Fruit fly (Drosophila melanogaster): Measurements from ENCODE around the gene Tsp96F.

Gene Tsp96F

DNA sequence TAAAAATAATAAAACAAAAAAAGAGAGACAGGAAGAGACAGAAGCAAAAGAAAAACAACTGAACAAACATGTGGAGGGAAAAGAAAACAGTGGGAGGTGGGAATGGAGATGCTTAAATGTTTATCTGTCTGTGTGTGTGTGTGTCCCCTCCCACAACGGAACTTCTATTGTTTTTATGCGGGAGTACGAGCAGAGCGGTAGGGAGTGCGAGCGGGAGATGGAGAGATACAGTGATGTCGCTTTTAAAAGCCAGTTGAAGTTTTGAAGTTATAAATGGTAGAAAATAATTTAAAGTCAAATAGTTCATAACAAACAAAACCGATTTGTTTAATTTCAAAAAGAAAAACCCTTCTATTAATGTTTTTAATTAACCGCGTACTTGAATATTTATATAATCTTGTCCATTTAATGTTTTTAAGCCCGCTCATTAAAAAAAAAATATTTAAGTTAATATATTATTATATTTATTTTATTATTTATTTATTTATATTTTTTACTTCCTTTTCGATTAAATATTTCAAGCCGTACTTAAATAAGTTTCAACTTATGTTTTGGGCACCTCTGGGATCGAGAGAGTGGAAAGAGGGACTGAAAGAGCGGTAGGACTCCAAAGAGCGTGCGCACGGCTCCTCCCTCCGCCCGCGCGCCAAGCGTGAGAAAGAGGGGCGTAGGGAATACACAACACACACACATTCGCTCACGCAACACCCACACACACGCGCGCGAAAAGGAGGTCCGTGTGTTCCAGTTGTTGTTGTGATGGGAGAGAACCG is 843 bp downstream of the Tsp96F start:
- TF ChIP-seq CG7045 (GFP tag; optimal IDR thresholded peaks at IDR 0.05), result no peak
- TF ChIP-seq cic (GFP tag; optimal IDR thresholded peaks at IDR 0.05), result no peak
- TF ChIP-seq cnc (optimal IDR thresholded peaks at IDR 0.05), result no peak
- TF ChIP-seq tj (GFP tag; optimal IDR thresholded peaks at IDR 0.05), result no peak
- TF ChIP-seq kay (GFP tag; ENCODE audit: borderline replicate concordance), result no peak
- no peak for TF ChIP-seq CG5204 (GFP tag; optimal IDR thresholded peaks at IDR 0.05)
- peak; percentile 62 for TF ChIP-seq pad (GFP tag; optimal IDR thresholded peaks at IDR 0.05)
- no peak for TF ChIP-seq Hr96 (GFP tag; optimal IDR thresholded peaks at IDR 0.05)
- TF ChIP-seq CG11617 (GFP tag; optimal IDR thresholded peaks at IDR 0.05), result peak; percentile 5
- no peak for TF ChIP-seq Crg-1 (GFP tag; optimal IDR thresholded peaks at IDR 0.05)
- TF ChIP-seq Mnt (GFP tag; optimal IDR thresholded peaks at IDR 0.05), result no peak
- no peak for TF ChIP-seq toe (GFP tag; optimal IDR thresholded peaks at IDR 0.05)
- peak; percentile 19 for TF ChIP-seq CG14711 (tag; optimal IDR thresholded peaks at IDR 0.05)
- peak; percentile 15 for TF ChIP-seq ovo (GFP tag; optimal IDR thresholded peaks at IDR 0.05)
- TF ChIP-seq CG1620 (GFP tag; optimal IDR thresholded peaks at IDR 0.05), result no peak
- no peak for TF ChIP-seq CG12768 (GFP tag; optimal IDR thresholded peaks at IDR 0.05)
- no peak for TF ChIP-seq CG33017 (tag; optimal IDR thresholded peaks at IDR 0.05)

DNA sequence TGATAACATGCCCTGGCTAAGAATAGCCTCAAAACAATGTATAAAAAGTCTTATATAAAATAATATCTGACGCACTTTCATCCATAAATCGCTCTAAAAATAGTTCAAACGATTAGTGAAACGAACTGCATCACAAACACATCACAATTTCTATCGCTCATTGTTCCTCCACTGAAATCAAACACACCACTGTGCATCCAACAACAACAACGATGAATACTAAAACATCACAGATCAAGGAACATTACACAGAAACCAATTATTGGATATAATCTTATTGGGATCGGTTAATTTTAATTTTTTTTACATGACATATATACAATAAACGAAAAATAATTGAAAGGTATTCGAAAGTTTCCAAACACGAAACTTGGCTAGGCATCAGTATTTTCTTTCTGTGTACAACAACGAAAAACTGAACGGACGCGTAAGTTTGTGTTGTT is 1.9 kb downstream of the Tsp96F start:
- TF ChIP-seq CG14711 (tag; optimal IDR thresholded peaks at IDR 0.05), result peak; percentile 37
- TF ChIP-seq Crg-1 (GFP tag; optimal IDR thresholded peaks at IDR 0.05), result no peak
- TF ChIP-seq kay (GFP tag; ENCODE audit: borderline replicate concordance), result peak; percentile 54
- TF ChIP-seq toe (GFP tag; optimal IDR thresholded peaks at IDR 0.05), result peak; percentile 10

DNA sequence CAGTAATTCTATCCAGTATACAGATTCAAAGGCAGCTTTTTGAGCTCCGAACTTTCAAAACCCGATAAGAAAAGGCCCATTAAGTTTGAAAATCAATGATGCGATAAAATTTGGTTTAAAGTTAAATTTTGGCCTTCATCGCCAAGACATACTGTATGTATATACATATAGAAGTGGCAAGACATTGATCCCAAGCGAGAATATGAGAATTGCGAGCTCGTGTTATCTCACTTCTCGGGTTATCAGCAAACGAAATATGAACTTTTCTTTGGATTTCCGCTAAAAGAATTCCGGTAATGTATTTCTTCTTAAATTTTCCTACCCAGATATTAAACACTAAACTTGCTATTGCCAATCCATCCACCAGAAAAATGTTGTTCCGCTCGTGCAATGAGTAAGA is 4.2 kb downstream of the Tsp96F start:
- TF ChIP-seq CG12768 (GFP tag; optimal IDR thresholded peaks at IDR 0.05) (no peak), kay (GFP tag; ENCODE audit: borderline replicate concordance) (peak; percentile 39), Crg-1 (GFP tag; optimal IDR thresholded peaks at IDR 0.05) (no peak), CG7101 (tag; optimal IDR thresholded peaks at IDR 0.05) (no peak), pad (GFP tag; optimal IDR thresholded peaks at IDR 0.05) (no peak), CG7045 (GFP tag; optimal IDR thresholded peaks at IDR 0.05) (no peak), Clk (GFP tag; optimal IDR thresholded peaks at IDR 0.05) (no peak), bab1 (GFP tag; optimal IDR thresholded peaks at IDR 0.05) (no peak)

DNA sequence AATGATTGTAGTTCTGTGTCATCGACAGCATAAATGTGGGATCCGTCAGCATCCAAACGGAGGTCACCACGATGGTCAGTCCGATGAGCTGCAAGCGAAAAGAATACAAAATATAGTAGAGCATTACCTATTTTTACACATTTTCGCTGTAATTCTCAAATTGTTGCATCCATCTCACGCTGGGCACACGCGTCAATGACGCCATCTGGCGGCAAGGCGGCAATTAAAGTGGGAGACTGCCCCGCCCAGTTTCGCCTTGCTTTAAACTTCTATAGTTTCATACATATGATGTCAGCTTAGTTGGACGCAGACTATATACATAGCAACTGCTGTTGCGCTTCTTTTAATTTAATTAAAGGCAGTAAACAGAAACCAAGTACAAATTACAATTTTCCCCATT is 4.6 kb downstream of the Tsp96F start:
- TF ChIP-seq cic (GFP tag; optimal IDR thresholded peaks at IDR 0.05), result no peak
- no peak for TF ChIP-seq pad (GFP tag; optimal IDR thresholded peaks at IDR 0.05)
- TF ChIP-seq ovo (GFP tag; optimal IDR thresholded peaks at IDR 0.05), result no peak
- no peak for TF ChIP-seq toe (GFP tag; optimal IDR thresholded peaks at IDR 0.05)
- no peak for TF ChIP-seq Hr96 (GFP tag; optimal IDR thresholded peaks at IDR 0.05)
- no peak for TF ChIP-seq Clk (GFP tag; optimal IDR thresholded peaks at IDR 0.05)

DNA sequence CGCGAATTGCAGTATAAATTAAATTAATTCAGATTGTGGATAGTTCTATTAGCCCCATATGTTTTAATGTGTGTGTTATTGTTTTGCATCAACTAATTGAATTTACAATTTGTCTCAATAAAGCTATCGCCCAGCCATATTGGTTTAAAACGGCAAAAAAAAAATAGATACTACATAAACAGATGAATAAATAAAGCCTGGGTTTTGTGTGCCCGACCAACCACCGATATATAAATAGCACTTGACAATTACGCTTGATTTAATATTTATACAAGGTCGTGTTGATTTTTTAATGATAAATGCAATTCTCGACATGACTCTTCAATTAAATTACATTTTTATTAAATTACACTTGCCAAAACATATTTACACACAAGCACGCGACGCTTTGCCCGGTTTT is 10.8 kb downstream of the Tsp96F start:
- no peak for TF ChIP-seq Mnt (GFP tag; optimal IDR thresholded peaks at IDR 0.05)

DNA sequence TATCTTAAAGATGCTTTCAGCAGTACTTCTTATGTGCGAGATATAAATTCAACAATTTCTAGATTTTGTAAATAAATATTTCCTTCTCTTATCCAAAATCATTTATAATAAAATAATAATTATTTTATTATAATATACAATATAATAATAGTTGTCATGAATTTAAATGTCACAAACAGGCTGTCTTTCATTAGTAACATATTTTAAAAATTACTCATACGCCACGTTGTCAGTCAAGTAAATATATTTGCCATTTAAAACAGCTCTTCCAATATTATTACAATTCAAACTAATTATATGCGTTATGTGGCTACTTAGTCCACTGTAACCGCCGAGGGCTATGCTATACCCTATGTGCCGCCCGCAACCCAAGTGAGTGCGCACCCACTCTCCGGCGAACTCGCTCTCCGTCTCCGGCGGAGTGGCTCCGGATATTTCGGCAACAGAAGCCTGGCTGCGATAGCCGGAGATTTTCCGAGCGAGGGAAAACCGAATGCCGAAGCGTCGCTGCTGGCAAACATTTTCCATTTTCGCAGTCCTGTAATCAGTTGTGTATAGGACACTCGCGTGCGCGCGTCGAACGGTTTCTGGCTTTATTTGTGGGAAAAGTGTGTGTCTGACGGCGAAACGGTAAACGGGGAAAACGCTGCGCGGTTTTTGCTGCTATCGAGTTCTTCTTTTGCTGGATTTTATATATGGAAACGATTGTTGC is 25.5 kb downstream of the Tsp96F start, which contains the start of gene CG5890:
Gene CG5890, plus strand, starts transcription at position 561 of the 712 bp plus-strand sequence.
- no peak for TF ChIP-seq kay (GFP tag; ENCODE audit: borderline replicate concordance)
- no peak for TF ChIP-seq CG14711 (tag; optimal IDR thresholded peaks at IDR 0.05)
- peak; percentile 3 for TF ChIP-seq toe (GFP tag; optimal IDR thresholded peaks at IDR 0.05)
- no peak for TF ChIP-seq Mnt (GFP tag; optimal IDR thresholded peaks at IDR 0.05)
- peak; percentile 40 for TF ChIP-seq CG12768 (GFP tag; optimal IDR thresholded peaks at IDR 0.05)
- peak; percentile 21 for TF ChIP-seq Clk (GFP tag; optimal IDR thresholded peaks at IDR 0.05)
- no peak for TF ChIP-seq CG1620 (GFP tag; optimal IDR thresholded peaks at IDR 0.05)
- no peak for TF ChIP-seq Crg-1 (GFP tag; optimal IDR thresholded peaks at IDR 0.05)
- TF ChIP-seq Hr96 (GFP tag; optimal IDR thresholded peaks at IDR 0.05), result no peak
- TF ChIP-seq cic (GFP tag; optimal IDR thresholded peaks at IDR 0.05), result no peak
- no peak for TF ChIP-seq CG33017 (tag; optimal IDR thresholded peaks at IDR 0.05)
- no peak for TF ChIP-seq pad (GFP tag; optimal IDR thresholded peaks at IDR 0.05)
- TF ChIP-seq bab1 (GFP tag; optimal IDR thresholded peaks at IDR 0.05), result no peak
- TF ChIP-seq tj (GFP tag; optimal IDR thresholded peaks at IDR 0.05), result no peak
- no peak for TF ChIP-seq ovo (GFP tag; optimal IDR thresholded peaks at IDR 0.05)
- TF ChIP-seq CG7101 (tag; optimal IDR thresholded peaks at IDR 0.05), result no peak
- no peak for TF ChIP-seq CG5204 (GFP tag; optimal IDR thresholded peaks at IDR 0.05)
- no peak for TF ChIP-seq CG11617 (GFP tag; optimal IDR thresholded peaks at IDR 0.05)
- TF ChIP-seq cnc (optimal IDR thresholded peaks at IDR 0.05), result no peak
- peak; percentile 48 for TF ChIP-seq CG7045 (GFP tag; optimal IDR thresholded peaks at IDR 0.05)

DNA sequence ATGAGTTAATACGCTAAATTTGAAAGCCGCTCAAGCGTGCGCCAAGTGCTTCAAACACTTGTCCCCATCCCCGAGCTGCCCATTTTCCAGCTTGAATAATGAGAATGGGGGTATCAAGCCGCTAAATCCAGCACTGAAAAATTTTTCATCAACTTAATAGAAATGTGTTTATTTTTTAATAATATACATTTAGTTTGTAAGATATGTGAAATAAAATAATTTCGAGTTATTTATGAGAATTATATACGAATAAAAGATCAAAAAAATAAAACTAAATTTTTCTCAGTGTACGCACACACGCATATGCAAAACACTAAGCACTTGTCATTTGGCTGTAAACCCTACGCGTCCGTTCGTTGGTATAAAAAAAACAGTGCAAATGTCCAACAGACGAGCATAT is 26.4 kb downstream of the Tsp96F start:
- TF ChIP-seq Crg-1 (GFP tag; optimal IDR thresholded peaks at IDR 0.05) (no peak), CG7045 (GFP tag; optimal IDR thresholded peaks at IDR 0.05) (peak; percentile 25), CG33017 (tag; optimal IDR thresholded peaks at IDR 0.05) (peak; percentile 11)

All from whole organism, adult.